Fruit fly (Drosophila melanogaster) whole organism, pupa: ENCODE measurements around the gene VhaAC39-1.
A peak's percentile ranks its signal among the peaks of the same experiment; 100 is the strongest.

ENCODE experiments used
- CG10348 ChIP-seq: fragments of 200-800 bp; sonication (Bioruptor generic); IDR thresholded peaks from 2 replicates; pipeline ENCODE4 v1.3.6; 2022; ENCODE audit warnings: missing biosample characterization, missing genetic modification characterization
- CG12605 ChIP-seq: fragments of 200-800 bp; sonication (Bioruptor generic); IDR thresholded peaks from 2 replicates; pipeline ENCODE4 v1.3.6; 2022; ENCODE audit warnings: missing biosample characterization, missing genetic modification characterization
- CG34367 ChIP-seq: fragments of 200-800 bp; sonication (Bioruptor generic); optimal IDR thresholded peaks from 2 replicates; lab custom pipeline; 2018; ENCODE audit warnings: missing biosample characterization, mild to moderate bottlenecking, missing genetic modification characterization
- CG8159 ChIP-seq: fragments of 200-800 bp; sonication (Bioruptor generic); optimal IDR thresholded peaks from 3 replicates; lab custom pipeline; 2018; ENCODE audit warnings: missing biosample characterization, mild to moderate bottlenecking, missing genetic modification characterization, moderate library complexity
- CG8301 ChIP-seq: fragments of 200-800 bp; sonication (Bioruptor generic); optimal IDR thresholded peaks from 2 replicates; lab custom pipeline; 2018; ENCODE audit warnings: missing biosample characterization, mild to moderate bottlenecking, missing genetic modification characterization
- D1 ChIP-seq: fragments of 200-800 bp; sonication (Bioruptor generic); optimal IDR thresholded peaks from 2 replicates; lab custom pipeline; 2018; ENCODE audit warnings: missing biosample characterization, mild to moderate bottlenecking, missing genetic modification characterization, moderate library complexity

dm6 chrX:3930528-3931251 lies 50.1 kb downstream of the VhaAC39-1 start, which contains the start of gene CG42541:
- TF ChIP-seq CG10348 (no peak), CG12605 (GFP tag; lab: Robert Waterston, UW) (peak; percentile 63; the same call in 1 of the 2 replicates), D1 (tag; lab: Kevin White, UChicago) (no peak), CG8301 (tag; lab: Kevin White, UChicago) (no peak), CG34367 (tag; lab: Kevin White, UChicago) (no peak), CG8159 (tag; lab: Kevin White, UChicago) (no peak)
